Worm (Caenorhabditis elegans) whole organism, L4 larva: ENCODE results near the gene cyk-4.

Experiments used
- D1046.2 ChIP-seq: fragments of 200-800 bp; sonication (Bioruptor generic); IDR thresholded peaks from 2 replicates; pipeline ENCODE4 v1.3.6; 2022; ENCODE audit warnings: missing genetic modification characterization, missing compliant biosample characterization
- F44E2.7 ChIP-seq: fragments of 200-800 bp; sonication (Bioruptor generic); IDR thresholded peaks from 2 replicates; pipeline ENCODE4 v2.1.2; 2022; ENCODE audit warnings: missing genetic modification characterization, missing compliant biosample characterization
- R02D3.7 ChIP-seq: fragments of 150-350 bp; sonication (generic microtip); optimal IDR thresholded peaks from 3 replicates; lab custom pipeline; 2014; ENCODE audit warnings: missing biosample characterization, missing genetic modification characterization
- T20F7.1 ChIP-seq: fragments of 200-800 bp; sonication (Bioruptor generic); optimal IDR thresholded peaks from 2 replicates; lab custom pipeline; 2018; ENCODE audit warnings: mild to moderate bottlenecking, missing genetic modification characterization, missing compliant biosample characterization
- Y5F2A.4 ChIP-seq: fragments of 200-800 bp; sonication (Bioruptor generic); optimal IDR thresholded peaks from 2 replicates; lab custom pipeline; 2018; ENCODE audit warnings: mild to moderate bottlenecking, missing genetic modification characterization, missing compliant biosample characterization
- attf-4 ChIP-seq: sonication (generic microtip); optimal IDR thresholded peaks from 3 replicates; lab custom pipeline; 2017; ENCODE audit warnings: missing biosample characterization, missing genetic modification characterization
- ceh-20 ChIP-seq: fragments of 200-800 bp; sonication (Bioruptor generic); IDR thresholded peaks from 2 replicates; pipeline ENCODE4 v1.3.6; 2022; ENCODE audit warnings: missing genetic modification reagents, missing genetic modification characterization, missing compliant biosample characterization
- ceh-82 ChIP-seq: sonication (generic microtip); optimal IDR thresholded peaks from 2 replicates; lab custom pipeline; 2017; ENCODE audit warnings: missing biosample characterization, missing genetic modification characterization
- ctbp-1 ChIP-seq: fragments of 200-800 bp; sonication (Bioruptor generic); IDR thresholded peaks from 2 replicates; pipeline ENCODE4 v1.3.6; 2022; ENCODE audit warnings: missing genetic modification reagents, missing genetic modification characterization, missing compliant biosample characterization
- daf-16 ChIP-seq, 3 experiments: sonication (generic microtip); optimal IDR thresholded peaks; 2 replicates each; lab custom pipeline; 2016 to 2017; ENCODE audit warnings: missing genetic modification characterization in 3 of 3, missing genetic modification reagents in 3 of 3, mild to moderate bottlenecking in 2 of 3, missing compliant biosample characterization in 2 of 3, missing biosample characterization in 1 of 3, moderate library complexity in 1 of 3
- daf-19 ChIP-seq: fragments of 200-800 bp; sonication (Bioruptor generic); conservative IDR thresholded peaks from 2 replicates; pipeline ENCODE4 v1.3.6; 2022; ENCODE audit warnings: missing genetic modification characterization, missing compliant biosample characterization
- dmd-9 ChIP-seq: fragments of 200-800 bp; sonication (Bioruptor generic); IDR thresholded peaks from 2 replicates; pipeline ENCODE4 v1.3.6; 2022; ENCODE audit warnings: missing genetic modification reagents, missing genetic modification characterization, missing compliant biosample characterization
- dpl-1 ChIP-seq: fragments of 150-350 bp; optimal IDR thresholded peaks from 2 replicates; lab custom pipeline; 2014; ENCODE audit warnings: missing biosample characterization, missing genetic modification reagents, missing genetic modification characterization
- egl-27 ChIP-seq: sonication (generic microtip); optimal IDR thresholded peaks from 3 replicates; lab custom pipeline; 2017; ENCODE audit warnings: missing biosample characterization, missing genetic modification reagents, missing genetic modification characterization
- egl-43 ChIP-seq: fragments of 200-800 bp; sonication (Bioruptor generic); IDR thresholded peaks from 2 replicates; pipeline ENCODE4 v1.3.6; 2022; ENCODE audit warnings: missing genetic modification reagents, missing genetic modification characterization, missing compliant biosample characterization
- gei-8 ChIP-seq: fragments of 200-800 bp; sonication (Bioruptor generic); optimal IDR thresholded peaks from 2 replicates; lab custom pipeline; 2018; ENCODE audit warnings: mild to moderate bottlenecking, missing genetic modification characterization, missing compliant biosample characterization
- hif-1 ChIP-seq, 2 experiments: sonication (generic microtip); optimal IDR thresholded peaks; 2 replicates each; lab custom pipeline; 2016 to 2017; ENCODE audit warnings: missing compliant biosample characterization in 2 of 2, missing genetic modification characterization in 2 of 2, missing genetic modification reagents in 2 of 2, missing genotype in 2 of 2, mild to moderate bottlenecking in 1 of 2
- hlh-11 ChIP-seq: fragments of 200-800 bp; sonication (Bioruptor generic); optimal IDR thresholded peaks from 2 replicates; lab custom pipeline; 2018; ENCODE audit warnings: mild to moderate bottlenecking, missing genetic modification characterization, missing compliant biosample characterization
- hlh-30 ChIP-seq: sonication (generic microtip); optimal IDR thresholded peaks from 2 replicates; lab custom pipeline; 2017; ENCODE audit warnings: antibody characterized with exemption, mild to moderate bottlenecking, missing genetic modification characterization, missing compliant biosample characterization; ENCODE audit not compliant: insufficient read depth
- lin-13 ChIP-seq: fragments of 150-350 bp; optimal IDR thresholded peaks from 2 replicates; lab custom pipeline; 2014; ENCODE audit warnings: missing biosample characterization, missing genetic modification reagents, missing genetic modification characterization
- lin-38 ChIP-seq: fragments of 200-800 bp; sonication (Bioruptor generic); IDR thresholded peaks from 2 replicates; pipeline ENCODE4 v1.3.6; 2022; ENCODE audit warnings: missing genetic modification reagents, missing genetic modification characterization, missing compliant biosample characterization
- lin-39 ChIP-seq: fragments of 150-350 bp; optimal IDR thresholded peaks from 2 replicates; lab custom pipeline; 2014; ENCODE audit warnings: missing biosample characterization, missing genetic modification reagents, missing genetic modification characterization
- lir-3 ChIP-seq: sonication (generic microtip); optimal IDR thresholded peaks from 2 replicates; lab custom pipeline; 2016; ENCODE audit warnings: mild to moderate bottlenecking, missing genetic modification characterization, missing compliant biosample characterization
- madf-5 ChIP-seq, 2 experiments: fragments of 200-800 bp; sonication (Bioruptor generic); IDR thresholded peaks; 2 replicates each; pipeline ENCODE4 v1.3.6; 2022; ENCODE audit warnings: missing compliant biosample characterization in 2 of 2, missing genetic modification characterization in 2 of 2
- madf-9 ChIP-seq: fragments of 200-800 bp; sonication (Bioruptor generic); conservative IDR thresholded peaks from 2 replicates; pipeline ENCODE4 v1.3.6; 2022; ENCODE audit warnings: missing genetic modification reagents, missing genetic modification characterization, missing compliant biosample characterization
- mdt-29 ChIP-seq: fragments of 200-800 bp; sonication (Bioruptor generic); IDR thresholded peaks from 2 replicates; pipeline ENCODE4 v1.3.6; 2022; ENCODE audit warnings: missing genetic modification reagents, missing genetic modification characterization, missing compliant biosample characterization
- mes-2 ChIP-seq: sonication (generic microtip); optimal IDR thresholded peaks from 2 replicates; lab custom pipeline; 2016; ENCODE audit warnings: missing genotype, mild to moderate bottlenecking, missing genetic modification characterization, missing compliant biosample characterization; ENCODE audit not compliant: poor library complexity, severe bottlenecking
- nhr-10 ChIP-seq: fragments of 150-350 bp; optimal IDR thresholded peaks from 2 replicates; lab custom pipeline; 2014; ENCODE audit warnings: missing biosample characterization, missing genetic modification characterization
- nhr-28 ChIP-seq: fragments of 150-350 bp; optimal IDR thresholded peaks from 2 replicates; lab custom pipeline; 2014; ENCODE audit warnings: missing biosample characterization, missing genetic modification characterization
- nhr-48 ChIP-seq: sonication (generic microtip); optimal IDR thresholded peaks from 2 replicates; lab custom pipeline; 2016; ENCODE audit warnings: mild to moderate bottlenecking, missing genetic modification characterization, missing compliant biosample characterization
- nhr-6 ChIP-seq: fragments of 150-350 bp; optimal IDR thresholded peaks from 2 replicates; lab custom pipeline; 2014; ENCODE audit warnings: missing biosample characterization, missing genetic modification characterization
- nhr-76 ChIP-seq: fragments of 150-350 bp; optimal IDR thresholded peaks from 2 replicates; lab custom pipeline; 2014; ENCODE audit warnings: missing biosample characterization, missing genetic modification characterization
- nhr-77 ChIP-seq: fragments of 150-350 bp; optimal IDR thresholded peaks from 2 replicates; lab custom pipeline; 2014; ENCODE audit warnings: missing biosample characterization, missing genetic modification characterization
- pqm-1 ChIP-seq: sonication (generic microtip); optimal IDR thresholded peaks from 2 replicates; lab custom pipeline; 2017; ENCODE audit warnings: missing biosample characterization, missing genetic modification characterization
- rbr-2 ChIP-seq: sonication (generic microtip); optimal IDR thresholded peaks from 2 replicates; lab custom pipeline; 2016; ENCODE audit warnings: missing genotype, missing genetic modification characterization, missing compliant biosample characterization
- saeg-2 ChIP-seq: fragments of 200-800 bp; sonication (Bioruptor generic); IDR thresholded peaks from 2 replicates; pipeline ENCODE4 v1.3.6; 2022; ENCODE audit warnings: missing genetic modification reagents, missing genetic modification characterization, missing compliant biosample characterization
- set-16 ChIP-seq: fragments of 200-800 bp; sonication (Bioruptor generic); IDR thresholded peaks from 2 replicates; pipeline ENCODE4 v1.3.6; 2022; ENCODE audit warnings: missing genetic modification reagents, missing genetic modification characterization, missing compliant biosample characterization
- snpc-1.2 ChIP-seq: fragments of 200-800 bp; sonication (Bioruptor generic); IDR thresholded peaks from 2 replicates; pipeline ENCODE4 v1.3.6; 2022; ENCODE audit warnings: missing genetic modification reagents, missing genetic modification characterization, missing compliant biosample characterization
- snpc-4 ChIP-seq: fragments of 150-350 bp; optimal IDR thresholded peaks from 2 replicates; lab custom pipeline; 2014; ENCODE audit warnings: missing biosample characterization, missing genetic modification characterization
- spr-3 ChIP-seq: fragments of 200-800 bp; sonication (Bioruptor generic); optimal IDR thresholded peaks from 2 replicates; lab custom pipeline; 2018; ENCODE audit warnings: mild to moderate bottlenecking, missing genetic modification characterization, missing compliant biosample characterization
- tag-97 ChIP-seq: fragments of 200-800 bp; sonication (Bioruptor generic); IDR thresholded peaks from 2 replicates; pipeline ENCODE4 v1.3.6; 2022; ENCODE audit warnings: missing genetic modification characterization, missing compliant biosample characterization
- tra-1 ChIP-seq: fragments of 200-800 bp; sonication (Bioruptor generic); IDR thresholded peaks from 2 replicates; pipeline ENCODE4 v1.3.6; 2022; ENCODE audit warnings: missing genetic modification reagents, missing genetic modification characterization, missing compliant biosample characterization
- unc-130 ChIP-seq: sonication (generic microtip); optimal IDR thresholded peaks from 2 replicates; lab custom pipeline; 2016; ENCODE audit warnings: missing genetic modification reagents, missing genetic modification characterization, missing compliant biosample characterization
- unc-62 ChIP-seq, 3 experiments: fragments of 150-350 bp in 1 of 3; sonication (generic microtip); optimal IDR thresholded peaks in 2 of 3; peaks in 1 of 3; 1 replicate in 1 of 3; 2 replicates in 2 of 3; lab custom pipeline; 2014 to 2017; ENCODE audit warnings: missing biosample characterization in 3 of 3, missing genetic modification characterization in 3 of 3, missing genetic modification reagents in 3 of 3, missing genotype in 1 of 3
- zag-1 ChIP-seq: fragments of 150-350 bp; optimal IDR thresholded peaks from 2 replicates; lab custom pipeline; 2014; ENCODE audit warnings: missing biosample characterization, missing genetic modification characterization
- zfp-2 ChIP-seq: sonication (generic microtip); optimal IDR thresholded peaks from 2 replicates; lab custom pipeline; 2016; ENCODE audit warnings: mild to moderate bottlenecking, missing genetic modification characterization, missing compliant biosample characterization
- ztf-11 ChIP-seq: fragments of 150-350 bp; optimal IDR thresholded peaks from 2 replicates; lab custom pipeline; 2014; ENCODE audit warnings: missing biosample characterization, missing genetic modification characterization

Gene cyk-4

DNA sequence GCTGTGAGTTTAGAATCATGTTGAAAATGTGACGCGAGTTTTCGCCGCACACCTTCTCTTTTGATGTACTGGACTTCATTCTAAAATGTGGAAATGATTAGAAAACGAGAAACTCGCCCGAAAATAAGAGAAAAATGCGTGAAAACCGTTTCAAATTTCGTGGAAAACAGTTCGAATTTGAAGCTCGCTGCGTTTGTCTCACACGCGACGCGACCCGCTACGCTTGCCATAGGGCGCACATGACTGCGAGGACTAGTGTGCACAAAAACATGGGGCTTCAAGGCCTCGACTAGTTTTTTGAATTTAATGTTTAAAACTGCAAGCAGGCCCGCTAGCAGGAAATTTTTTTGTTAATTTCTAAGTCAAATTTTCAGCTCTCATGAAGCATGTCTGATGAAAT lies at the start of gene cyk-4, which contains the start of gene pdr-1:
TSS of gene cyk-4 (minus strand) at position 80 of the 400 bp plus-strand sequence.
TSS of gene pdr-1 (plus strand) at position 369 of the 400 bp plus-strand sequence.
- TF ChIP-seq egl-43 (GFP tag; lab: Robert Waterston, UW) = no peak
- no peak for TF ChIP-seq daf-19
- no peak for TF ChIP-seq ceh-82 (tag; lab: Kevin White, UChicago)
- no peak for TF ChIP-seq ztf-11 (tag; lab: Kevin White, UChicago)
- no peak for TF ChIP-seq hif-1 (tag; optimal IDR thresholded peaks at IDR 0.05; lab: Kevin White, UChicago)
- TF ChIP-seq unc-62 (GFP tag; optimal IDR thresholded peaks at IDR 0.05 in 1 of 2; lab: Kevin White, UChicago) = peak in 1 of 2 experiments; percentile 77
- no peak for TF ChIP-seq unc-62 (tag; optimal IDR thresholded peaks at IDR 0.05; lab: Kevin White, UChicago)
- TF ChIP-seq lin-39 (tag; lab: Kevin White, UChicago) = no peak
- no peak for TF ChIP-seq spr-3 (GFP tag; lab: Kevin White, UChicago)
- no peak for TF ChIP-seq saeg-2 (GFP tag; lab: Robert Waterston, UW)
- no peak for TF ChIP-seq nhr-48 (tag; lab: Kevin White, UChicago)
- no peak for TF ChIP-seq mdt-29
- no peak for TF ChIP-seq dmd-9 (GFP tag; lab: Robert Waterston, UW)
- TF ChIP-seq ctbp-1 = no peak
- no peak for TF ChIP-seq egl-27
- TF ChIP-seq dpl-1 (GFP tag; lab: Kevin White, UChicago) = peak; percentile 81
- no peak for TF ChIP-seq rbr-2 (tag; lab: Kevin White, UChicago)
- no peak for TF ChIP-seq lir-3
- TF ChIP-seq mes-2 (tag; lab: Kevin White, UChicago) = peak; percentile 84
- TF ChIP-seq Y5F2A.4 (GFP tag; lab: Kevin White, UChicago) = no peak
- no peak for TF ChIP-seq R02D3.7 (tag; lab: Kevin White, UChicago)
- no peak for TF ChIP-seq zfp-2 (tag; lab: Kevin White, UChicago)
- TF ChIP-seq hlh-30 = peak; percentile 88
- TF ChIP-seq attf-4 = no peak
- peak; percentile 72 for TF ChIP-seq nhr-6 (tag; lab: Kevin White, UChicago)
- TF ChIP-seq nhr-76 (tag; lab: Kevin White, UChicago) = no peak
- TF ChIP-seq nhr-10 (tag; lab: Kevin White, UChicago) = no peak
- peak; percentile 91 for TF ChIP-seq lin-38 (GFP tag; lab: Robert Waterston, UW)
- TF ChIP-seq tra-1 = no peak
- TF ChIP-seq unc-130 = peak; percentile 14
- TF ChIP-seq zag-1 (tag; lab: Kevin White, UChicago) = no peak
- no peak for TF ChIP-seq madf-5 (GFP tag; IDR thresholded peaks at IDR 0.05; lab: Robert Waterston, UW)
- peak; percentile 18 for TF ChIP-seq lin-13 (GFP tag; lab: Kevin White, UChicago)
- TF ChIP-seq nhr-28 (tag; lab: Kevin White, UChicago) = peak; percentile 43
- no peak for TF ChIP-seq snpc-4 (tag; lab: Kevin White, UChicago)
- no peak for TF ChIP-seq hlh-11 (tag; lab: Kevin White, UChicago)
- no peak for TF ChIP-seq pqm-1
- no peak for TF ChIP-seq set-16 (GFP tag; lab: Robert Waterston, UW)
- TF ChIP-seq D1046.2 (GFP tag; lab: Robert Waterston, UW) = no peak
- TF ChIP-seq nhr-77 (tag; lab: Kevin White, UChicago) = peak; percentile 49
- TF ChIP-seq snpc-1.2 (GFP tag; lab: Robert Waterston, UW) = no peak
- TF ChIP-seq T20F7.1 = no peak
- no peak for TF ChIP-seq daf-16 (GFP tag; optimal IDR thresholded peaks at IDR 0.05; lab: Kevin White, UChicago)
- TF ChIP-seq daf-16 (tag; optimal IDR thresholded peaks at IDR 0.05; lab: Kevin White, UChicago) = peak; percentile 34
- no peak for TF ChIP-seq tag-97
- TF ChIP-seq madf-9 = no peak
- no peak for TF ChIP-seq ceh-20 (GFP tag; lab: Robert Waterston, UW)
- TF ChIP-seq gei-8 (GFP tag; lab: Kevin White, UChicago) = no peak
- TF ChIP-seq F44E2.7 = no peak
- TF ChIP-seq, all 104 proteins: peak for 11
